Fruit fly (Drosophila melanogaster): Measurements from ENCODE around the gene Dhfr.

Dhfr gene

DNA sequence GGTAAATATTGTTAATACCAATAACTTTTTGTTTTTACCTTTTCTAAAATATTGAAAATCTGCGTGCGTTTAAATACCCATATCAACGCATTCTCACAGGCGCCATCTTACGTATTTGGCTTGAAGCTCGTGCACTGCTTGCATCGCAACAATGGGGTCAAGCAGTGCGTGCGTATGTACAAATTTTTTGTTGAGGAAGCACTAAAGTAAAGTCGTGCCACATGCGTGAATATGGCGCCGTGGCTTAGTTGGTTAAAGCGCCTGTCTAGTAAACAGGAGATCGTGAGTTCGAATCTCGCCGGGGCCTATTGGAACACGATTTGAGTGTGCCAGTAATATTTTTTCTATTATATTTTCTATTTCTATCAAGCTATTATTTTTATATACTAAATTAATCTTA lies 49.3 kb upstream of the Dhfr start (continued):
- TF ChIP-seq CG1603 (tag; optimal IDR thresholded peaks at IDR 0.05) (peak; percentile 73), Aef1 (GFP tag; IDR thresholded peaks at IDR 0.05) (peak; percentile 24; the same call in 1 of the 3 replicates), CG5180 (GFP tag; optimal IDR thresholded peaks at IDR 0.05) (no peak), CG10979 (tag; optimal IDR thresholded peaks at IDR 0.05) (peak; percentile 40), nau (GFP tag; optimal IDR thresholded peaks at IDR 0.05) (no peak), CG3838 (GFP tag; optimal IDR thresholded peaks at IDR 0.05) (no peak), MTF-1 (GFP tag; optimal IDR thresholded peaks at IDR 0.05; ENCODE audit: borderline replicate concordance) (peak; percentile 55), caup (GFP tag; optimal IDR thresholded peaks at IDR 0.05; ENCODE audit: severe bottlenecking) (peak; percentile 28), ERR (GFP tag; optimal IDR thresholded peaks at IDR 0.05) (peak; percentile 9), CG16813 (GFP tag; IDR thresholded peaks at IDR 0.05; ENCODE audit: partially characterized antibody) (peak; percentile 67), usp (GFP tag; optimal IDR thresholded peaks at IDR 0.05) (no peak), stc (GFP tag; IDR thresholded peaks at IDR 0.05) (no peak), MBD-R2 (GFP tag; IDR thresholded peaks at IDR 0.05) (peak; percentile 38; the same call in 1 of the 2 replicates), gce (GFP tag; IDR thresholded peaks at IDR 0.05) (peak; percentile 59; the same call in 1 of the 3 replicates), CG8478 (optimal IDR thresholded peaks at IDR 0.05) (no peak), CG17568 (GFP tag; optimal IDR thresholded peaks at IDR 0.05) (no peak), Jarid2 (GFP tag; optimal IDR thresholded peaks at IDR 0.05) (no peak), CG18011 (GFP tag; optimal IDR thresholded peaks at IDR 0.05) (no peak), aop (GFP tag; IDR thresholded peaks at IDR 0.05) (0 out of 2 replicates have a peak, but pooled peaks have one; percentile 47), Ets97D (GFP tag; optimal IDR thresholded peaks at IDR 0.05) (peak; percentile 40), disco-r (GFP tag; optimal IDR thresholded peaks at IDR 0.05) (no peak), Scr (GFP tag; IDR thresholded peaks at IDR 0.05; ENCODE audit: partially characterized antibody) (peak; percentile 54), ems (GFP tag; optimal IDR thresholded peaks at IDR 0.05) (peak; percentile 43), Camta (GFP tag; optimal IDR thresholded peaks at IDR 0.05) (peak; percentile 9), cg (GFP tag; optimal IDR thresholded peaks at IDR 0.05) (no peak), B-H1 (GFP tag; IDR thresholded peaks at IDR 0.05) (no peak), gt (GFP tag; IDR thresholded peaks at IDR 0.05) (no peak), Side (GFP tag; optimal IDR thresholded peaks at IDR 0.05) (peak; percentile 27), Nf-YA (GFP tag; IDR thresholded peaks at IDR 0.05) (0 out of 2 replicates have a peak, but pooled peaks have one; percentile 29), hth (optimal IDR thresholded peaks at IDR 0.05) (no peak), CG16779 (GFP tag; IDR thresholded peaks at IDR 0.05) (no peak), CG32772 (GFP tag; IDR thresholded peaks at IDR 0.05) (0 out of 2 replicates have a peak, but pooled peaks have one; percentile 28), gcm2 (GFP tag; optimal IDR thresholded peaks at IDR 0.05) (no peak), E2f1 (GFP tag; IDR thresholded peaks at IDR 0.05) (no peak), fd3F (GFP tag; optimal IDR thresholded peaks at IDR 0.05) (no peak), CG13894 (tag; optimal IDR thresholded peaks at IDR 0.05) (no peak), CG12071 (GFP tag; optimal IDR thresholded peaks at IDR 0.05) (peak; percentile 26), CG32767 (GFP tag; IDR thresholded peaks at IDR 0.05) (no peak), bab2 (GFP tag; optimal IDR thresholded peaks at IDR 0.05) (no peak), Mes4 (GFP tag; optimal IDR thresholded peaks at IDR 0.05) (peak; percentile 19), Dref (GFP tag; IDR thresholded peaks at IDR 0.05) (peak; percentile 12; the same call in 1 of the 2 replicates), jigr1 (GFP tag; IDR thresholded peaks at IDR 0.05) (no peak), stwl (tag; optimal IDR thresholded peaks at IDR 0.05) (peak; percentile 79), CG13296 (GFP tag; optimal IDR thresholded peaks at IDR 0.05) (no peak), CG3995 (GFP tag; optimal IDR thresholded peaks at IDR 0.05) (no peak), BEAF-32 (GFP tag; optimal IDR thresholded peaks at IDR 0.05) (peak; percentile 3), CG14441 (GFP tag; IDR thresholded peaks at IDR 0.05) (no peak), CG1647 (GFP tag; optimal IDR thresholded peaks at IDR 0.05) (peak; percentile 21), Hr51 (GFP tag; optimal IDR thresholded peaks at IDR 0.05) (peak in 1 of 2 experiments; percentile 30), ase (GFP tag; IDR thresholded peaks at IDR 0.05) (no peak), Poxn (GFP tag; IDR thresholded peaks at IDR 0.05) (no peak)
